Fruit fly (Drosophila melanogaster): ENCODE data around the gene CG31715.

- no peak for TF ChIP-seq CG8478 (optimal IDR thresholded peaks at IDR 0.05)
- TF ChIP-seq CTCF (optimal IDR thresholded peaks at IDR 0.05) = peak in 1 of 2 experiments; percentile 51
Observed at dm6 chr2L:10387869-10388726, 46.7 kb downstream of the CG31715 start, which contains the start of gene da.
